Worm (Caenorhabditis elegans) whole organism, young adult: ENCODE data around the gene cyp-13A3.

Source experiments
- B0035.1 ChIP-seq: sonication (generic microtip); optimal IDR thresholded peaks from 2 replicates; lab custom pipeline; 2016; ENCODE audit warnings: missing genetic modification characterization, mild to moderate bottlenecking, missing compliant biosample characterization, missing genotype, missing genetic modification reagents
- C06A6.2 ChIP-seq: fragments of 200-800 bp; sonication (Bioruptor generic); conservative IDR thresholded peaks from 2 replicates; pipeline ENCODE4 v1.3.6; 2022; ENCODE audit warnings: missing genetic modification characterization, missing compliant biosample characterization
- F22D6.2 ChIP-seq: sonication (generic microtip); optimal IDR thresholded peaks from 2 replicates; lab custom pipeline; 2016; ENCODE audit warnings: mild to moderate bottlenecking, missing genetic modification characterization, missing compliant biosample characterization
- F23B12.7 ChIP-seq: sonication (generic microtip); optimal IDR thresholded peaks from 2 replicates; lab custom pipeline; 2017; ENCODE audit warnings: missing genetic modification characterization, mild to moderate bottlenecking, missing compliant biosample characterization, antibody characterized with exemption, moderate library complexity; ENCODE audit not compliant: insufficient read depth
- F37B4.10 ChIP-seq: fragments of 200-800 bp; sonication (Bioruptor generic); IDR thresholded peaks from 2 replicates; pipeline ENCODE4 v1.3.6; 2022; ENCODE audit warnings: missing genetic modification characterization, missing compliant biosample characterization
- F39B2.1 ChIP-seq: fragments of 200-800 bp; sonication (Bioruptor generic); IDR thresholded peaks from 2 replicates; pipeline ENCODE4 v1.3.6; 2022; ENCODE audit warnings: missing genetic modification reagents, missing genetic modification characterization, missing compliant biosample characterization
- F49E8.2 ChIP-seq: sonication (generic microtip); optimal IDR thresholded peaks from 3 replicates; lab custom pipeline; 2017; ENCODE audit warnings: missing genetic modification characterization, mild to moderate bottlenecking, missing compliant biosample characterization, antibody characterized with exemption, moderate library complexity; ENCODE audit not compliant: insufficient read depth
- F55B11.4 ChIP-seq: sonication (generic microtip); optimal IDR thresholded peaks from 2 replicates; lab custom pipeline; 2016; ENCODE audit warnings: missing compliant biosample characterization, missing genetic modification characterization, borderline replicate concordance; ENCODE audit not compliant: insufficient read depth
- F57A8.1 ChIP-seq: fragments of 200-800 bp; sonication (Bioruptor generic); optimal IDR thresholded peaks from 2 replicates; lab custom pipeline; 2018; ENCODE audit warnings: mild to moderate bottlenecking, missing genetic modification characterization, moderate library complexity, missing compliant biosample characterization
- T26A5.8 ChIP-seq: sonication (generic microtip); optimal IDR thresholded peaks from 2 replicates; lab custom pipeline; 2016; ENCODE audit warnings: missing genetic modification characterization, missing compliant biosample characterization
- Y53G8AR.9 ChIP-seq: fragments of 200-800 bp; sonication (Bioruptor generic); conservative IDR thresholded peaks from 2 replicates; pipeline ENCODE4 v1.3.6; 2022; ENCODE audit warnings: missing genetic modification reagents, missing genetic modification characterization, missing compliant biosample characterization
- ama-1 ChIP-seq, 3 experiments: fragments of 150-350 bp in 1 of 3; sonication (generic microtip) in 2 of 3; optimal IDR thresholded peaks; 2 replicates each; lab custom pipeline; 2014 to 2018; ENCODE audit warnings: missing biosample characterization in 2 of 3, missing genetic modification characterization in 2 of 3, missing genetic modification reagents in 2 of 3
- aptf-2 ChIP-seq: fragments of 200-800 bp; sonication (Bioruptor generic); conservative IDR thresholded peaks from 2 replicates; pipeline ENCODE4 v1.3.6; 2022; ENCODE audit warnings: missing genetic modification reagents, missing genetic modification characterization, missing compliant biosample characterization
- atf-7 ChIP-seq: sonication (generic microtip); optimal IDR thresholded peaks from 2 replicates; lab custom pipeline; 2017; ENCODE audit warnings: mild to moderate bottlenecking, missing genetic modification characterization, missing compliant biosample characterization
- athp-1 ChIP-seq: sonication (generic microtip); optimal IDR thresholded peaks from 2 replicates; lab custom pipeline; 2017; ENCODE audit warnings: mild to moderate bottlenecking, missing genetic modification characterization, missing compliant biosample characterization
- ceh-91 ChIP-seq: fragments of 200-800 bp; sonication (Bioruptor generic); IDR thresholded peaks from 2 replicates; pipeline ENCODE4 v1.3.6; 2022; ENCODE audit warnings: missing genetic modification reagents, missing genetic modification characterization, missing compliant biosample characterization
- dpl-1 ChIP-seq: fragments of 150-350 bp; optimal IDR thresholded peaks from 2 replicates; lab custom pipeline; 2014; ENCODE audit warnings: missing biosample characterization, missing genetic modification reagents, missing genetic modification characterization
- efl-1 ChIP-seq: fragments of 150-350 bp; optimal IDR thresholded peaks from 2 replicates; lab custom pipeline; 2014; ENCODE audit warnings: missing biosample characterization, missing genetic modification reagents, missing genetic modification characterization
- egl-44 ChIP-seq: fragments of 200-800 bp; sonication (Bioruptor generic); IDR thresholded peaks from 2 replicates; pipeline ENCODE4 v1.3.6; 2022; ENCODE audit warnings: missing genetic modification reagents, missing genetic modification characterization, missing compliant biosample characterization
- fkh-3 ChIP-seq: sonication (generic microtip); optimal IDR thresholded peaks from 2 replicates; lab custom pipeline; 2016; ENCODE audit warnings: mild to moderate bottlenecking, missing genetic modification characterization, missing compliant biosample characterization
- hlh-26 ChIP-seq: fragments of 200-800 bp; sonication (Bioruptor generic); conservative IDR thresholded peaks from 2 replicates; pipeline ENCODE4 v1.3.6; 2022; ENCODE audit warnings: missing genetic modification reagents, missing genetic modification characterization, missing compliant biosample characterization
- hmg-1.2 ChIP-seq: fragments of 200-800 bp; sonication (Bioruptor generic); IDR thresholded peaks from 2 replicates; pipeline ENCODE4 v1.3.6; 2022; ENCODE audit warnings: missing genetic modification reagents, missing genetic modification characterization, missing compliant biosample characterization
- let-526 ChIP-seq: fragments of 200-800 bp; sonication (Bioruptor generic); IDR thresholded peaks from 2 replicates; pipeline ENCODE4 v1.3.6; 2022; ENCODE audit warnings: missing genetic modification reagents, missing genetic modification characterization, missing compliant biosample characterization
- let-607 ChIP-seq, 2 experiments: fragments of 200-800 bp in 1 of 2; sonication (Bioruptor generic) in 1 of 2; sonication (generic microtip) in 1 of 2; optimal IDR thresholded peaks; 2 replicates each; lab custom pipeline; 2016 to 2018; ENCODE audit warnings: mild to moderate bottlenecking in 2 of 2, missing compliant biosample characterization in 2 of 2, missing genetic modification characterization in 2 of 2, moderate library complexity in 2 of 2, missing genotype in 1 of 2
- lin-35 ChIP-seq, 3 experiments: fragments of 150-350 bp in 2 of 3; sonication (generic microtip) in 1 of 3; optimal IDR thresholded peaks; 2 replicates each; lab custom pipeline; 2014 to 2018; ENCODE audit warnings: missing biosample characterization in 3 of 3, missing genetic modification characterization in 3 of 3, missing genetic modification reagents in 3 of 3
- lin-54 ChIP-seq: fragments of 200-800 bp; sonication (Bioruptor generic); optimal IDR thresholded peaks from 2 replicates; lab custom pipeline; 2018; ENCODE audit warnings: mild to moderate bottlenecking, missing genetic modification characterization, missing compliant biosample characterization
- lsl-1 ChIP-seq: fragments of 200-800 bp; sonication (Bioruptor generic); optimal IDR thresholded peaks from 2 replicates; lab custom pipeline; 2018; ENCODE audit warnings: mild to moderate bottlenecking, missing genetic modification characterization, moderate library complexity, missing compliant biosample characterization
- madf-10 ChIP-seq: sonication (generic microtip); optimal IDR thresholded peaks from 2 replicates; lab custom pipeline; 2016; ENCODE audit warnings: mild to moderate bottlenecking, missing genetic modification characterization, missing compliant biosample characterization
- madf-6 ChIP-seq: fragments of 200-800 bp; sonication (Bioruptor generic); IDR thresholded peaks from 2 replicates; pipeline ENCODE4 v1.3.6; 2022; ENCODE audit warnings: missing genetic modification reagents, missing genetic modification characterization, missing compliant biosample characterization
- nfya-2 ChIP-seq: fragments of 200-800 bp; sonication (Bioruptor generic); IDR thresholded peaks from 2 replicates; pipeline ENCODE4 v1.3.6; 2022; ENCODE audit warnings: missing genetic modification reagents, missing genetic modification characterization, missing compliant biosample characterization
- nfyb-1 ChIP-seq: fragments of 200-800 bp; sonication (Bioruptor generic); IDR thresholded peaks from 2 replicates; pipeline ENCODE4 v1.3.6; 2022; ENCODE audit warnings: missing genetic modification reagents, missing genetic modification characterization, missing compliant biosample characterization
- nhr-179 ChIP-seq: sonication (generic microtip); optimal IDR thresholded peaks from 2 replicates; lab custom pipeline; 2016; ENCODE audit warnings: mild to moderate bottlenecking, missing genetic modification characterization, missing compliant biosample characterization
- nhr-80 ChIP-seq: sonication (generic microtip); optimal IDR thresholded peaks from 2 replicates; lab custom pipeline; 2016; ENCODE audit warnings: missing genetic modification characterization, missing compliant biosample characterization
- rcor-1 ChIP-seq: fragments of 200-800 bp; sonication (Bioruptor generic); IDR thresholded peaks from 2 replicates; pipeline ENCODE4 v1.3.6; 2022; ENCODE audit warnings: missing genetic modification reagents, missing genetic modification characterization, missing compliant biosample characterization
- repo-1 ChIP-seq: sonication (generic microtip); optimal IDR thresholded peaks from 2 replicates; lab custom pipeline; 2017; ENCODE audit warnings: mild to moderate bottlenecking, missing genetic modification characterization, missing compliant biosample characterization
- sdz-38 ChIP-seq: sonication (generic microtip); optimal IDR thresholded peaks from 2 replicates; lab custom pipeline; 2016; ENCODE audit warnings: missing genotype, missing genetic modification characterization, missing compliant biosample characterization
- somi-1 ChIP-seq: fragments of 200-800 bp; sonication (Bioruptor generic); optimal IDR thresholded peaks from 2 replicates; lab custom pipeline; 2018; ENCODE audit warnings: mild to moderate bottlenecking, missing genetic modification characterization, missing compliant biosample characterization
- sptf-2 ChIP-seq: fragments of 200-800 bp; sonication (Bioruptor generic); optimal IDR thresholded peaks from 2 replicates; lab custom pipeline; 2018; ENCODE audit warnings: mild to moderate bottlenecking, missing genetic modification characterization, missing compliant biosample characterization
- tbp1 ChIP-seq: fragments of 200-800 bp; sonication (Bioruptor generic); optimal IDR thresholded peaks from 2 replicates; lab custom pipeline; 2018; ENCODE audit warnings: mild to moderate bottlenecking, missing genetic modification characterization, missing compliant biosample characterization
- tbx-9 ChIP-seq: sonication (generic microtip); optimal IDR thresholded peaks from 2 replicates; lab custom pipeline; 2016; ENCODE audit warnings: borderline replicate concordance, missing genetic modification characterization, inconsistent platforms, missing compliant biosample characterization
- tlf-1 ChIP-seq: fragments of 200-800 bp; sonication (Bioruptor generic); optimal IDR thresholded peaks from 2 replicates; lab custom pipeline; 2018; ENCODE audit warnings: mild to moderate bottlenecking, missing genetic modification characterization, missing compliant biosample characterization
- unc-130 ChIP-seq: sonication (generic microtip); optimal IDR thresholded peaks from 2 replicates; lab custom pipeline; 2016; ENCODE audit warnings: missing genetic modification reagents, missing genetic modification characterization, missing compliant biosample characterization
- unc-62 ChIP-seq: fragments of 150-350 bp; optimal IDR thresholded peaks from 2 replicates; lab custom pipeline; 2014; ENCODE audit warnings: missing biosample characterization, missing genetic modification reagents, missing genetic modification characterization
- ztf-22 ChIP-seq: fragments of 200-800 bp; sonication (Bioruptor generic); optimal IDR thresholded peaks from 2 replicates; lab custom pipeline; 2018; ENCODE audit warnings: mild to moderate bottlenecking, missing genetic modification characterization, moderate library complexity, missing compliant biosample characterization
- ztf-25 ChIP-seq: fragments of 200-800 bp; sonication (Bioruptor generic); IDR thresholded peaks from 2 replicates; pipeline ENCODE4 v1.3.6; 2022; ENCODE audit warnings: missing genetic modification reagents, missing genetic modification characterization, missing compliant biosample characterization
- ztf-3 ChIP-seq: fragments of 200-800 bp; sonication (Bioruptor generic); optimal IDR thresholded peaks from 2 replicates; lab custom pipeline; 2018; ENCODE audit warnings: mild to moderate bottlenecking, missing genetic modification characterization, missing compliant biosample characterization

Gene cyp-13A3

DNA sequence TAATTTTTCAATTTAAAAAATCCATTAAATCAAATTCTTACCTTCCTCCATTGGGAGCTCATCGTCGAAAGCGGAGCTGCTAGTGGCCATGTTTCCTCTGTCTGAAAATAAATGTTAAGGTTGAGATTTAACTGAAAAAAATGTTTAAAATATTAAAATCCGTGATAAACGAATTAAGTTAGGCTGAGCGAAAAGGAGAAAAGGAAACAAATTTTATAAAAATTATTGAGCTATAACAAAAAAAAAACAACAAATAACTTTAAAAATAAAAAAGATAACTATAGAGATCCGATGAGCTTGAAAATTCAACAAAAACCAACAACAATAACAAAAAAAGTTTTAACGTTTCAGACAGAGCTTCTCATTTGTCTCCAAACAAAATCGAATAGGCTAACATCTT, 50.3 kb downstream of the cyp-13A3 start, which contains the start of gene pno-1:
pno-1 (minus strand) TSS at position 101 of the 400 bp plus-strand sequence.
- TF ChIP-seq ztf-25 (GFP tag; lab: Robert Waterston, UW): no peak
- no peak for TF ChIP-seq ama-1 (optimal IDR thresholded peaks at IDR 0.05; lab: Kevin White, UChicago)
- TF ChIP-seq ama-1 (GFP tag; optimal IDR thresholded peaks at IDR 0.05; lab: Kevin White, UChicago): peak in 1 of 2 experiments; percentile 14
- no peak for TF ChIP-seq lsl-1
- no peak for TF ChIP-seq repo-1 (tag; lab: Kevin White, UChicago)
- TF ChIP-seq hlh-26: no peak
- TF ChIP-seq fkh-3 (tag; lab: Kevin White, UChicago): no peak
- peak; percentile 41; the same call in 1 of the 2 replicates for TF ChIP-seq madf-6 (GFP tag; lab: Robert Waterston, UW)

- TF ChIP-seq aptf-2 (GFP tag; lab: Robert Waterston, UW) (no peak), nfya-2 (no peak), F37B4.10 (GFP tag; lab: Robert Waterston, UW) (no peak), tbx-9 (tag; lab: Kevin White, UChicago) (no peak), ceh-91 (no peak), F55B11.4 (tag; lab: Kevin White, UChicago) (no peak), F57A8.1 (GFP tag; lab: Kevin White, UChicago) (no peak), tlf-1 (GFP tag; lab: Kevin White, UChicago) (peak; percentile 41), somi-1 (GFP tag; lab: Kevin White, UChicago) (no peak), madf-10 (tag; lab: Kevin White, UChicago) (peak; percentile 2), let-526 (0 out of 2 replicates have a peak, but pooled peaks have one; percentile 17), nhr-80 (tag; lab: Kevin White, UChicago) (peak; percentile 63), sptf-2 (GFP tag; lab: Kevin White, UChicago) (no peak), nfyb-1 (GFP tag; lab: Robert Waterston, UW) (peak; percentile 28; the same call in 1 of the 2 replicates), dpl-1 (no peak), ztf-22 (GFP tag; lab: Kevin White, UChicago) (peak; percentile 2), unc-130 (no peak), tbp1 (GFP tag; lab: Kevin White, UChicago) (peak; percentile 33), atf-7 (tag; lab: Kevin White, UChicago) (peak; percentile 22), let-607 (tag; optimal IDR thresholded peaks at IDR 0.05; lab: Kevin White, UChicago) (peak; percentile 78 to 88), lin-54 (peak; percentile 6), unc-62 (GFP tag; lab: Kevin White, UChicago) (peak; percentile 97)
- TF ChIP-seq, all 124 proteins: peak for 11
These were observed 51.7 kb downstream of the cyp-13A3 start for ce11 chrII:9741400-9741799.

ce11 chrII:9740552-9740951, 52.5 kb downstream of the cyp-13A3 start:
- TF ChIP-seq F23B12.7 (tag; lab: Kevin White, UChicago) (no peak), C06A6.2 (GFP tag; lab: Robert Waterston, UW) (no peak), sdz-38 (tag; lab: Kevin White, UChicago) (no peak), ztf-3 (GFP tag; lab: Kevin White, UChicago) (no peak), athp-1 (no peak), egl-44 (no peak), F22D6.2 (no peak), B0035.1 (tag; lab: Kevin White, UChicago) (no peak), nhr-80 (tag; lab: Kevin White, UChicago) (peak; percentile 86), lin-35 (GFP tag; optimal IDR thresholded peaks at IDR 0.05; lab: Kevin White, UChicago) (no peak), Y53G8AR.9 (GFP tag; lab: Robert Waterston, UW) (0 out of 2 replicates have a peak, but pooled peaks have one; percentile 47), rcor-1 (GFP tag; lab: Robert Waterston, UW) (no peak), nfyb-1 (GFP tag; lab: Robert Waterston, UW) (no peak), F49E8.2 (tag; lab: Kevin White, UChicago) (no peak), efl-1 (no peak), hmg-1.2 (GFP tag; lab: Robert Waterston, UW) (0 out of 2 replicates have a peak, but pooled peaks have one; percentile 11), nhr-179 (no peak), F39B2.1 (GFP tag; lab: Robert Waterston, UW) (no peak), T26A5.8 (no peak), sptf-2 (GFP tag; lab: Kevin White, UChicago) (no peak)
